Fruit fly (Drosophila melanogaster): ENCODE results near the gene Spn.

- TF ChIP-seq schlank (tag; optimal IDR thresholded peaks at IDR 0.05): no peak
- no peak for TF ChIP-seq Bgb (GFP tag; IDR thresholded peaks at IDR 0.05; ENCODE audit: partially characterized antibody)
- TF ChIP-seq jumu (GFP tag; optimal IDR thresholded peaks at IDR 0.05): no peak
- TF ChIP-seq CG17361 (GFP tag; IDR thresholded peaks at IDR 0.05): no peak
- TF ChIP-seq btn (GFP tag; optimal IDR thresholded peaks at IDR 0.05): no peak
- TF ChIP-seq wdn (GFP tag; IDR thresholded peaks at IDR 0.05): no peak
- no peak for TF ChIP-seq BtbVII (GFP tag; optimal IDR thresholded peaks at IDR 0.05)
- no peak for TF ChIP-seq cad (GFP tag; optimal IDR thresholded peaks at IDR 0.05)
- TF ChIP-seq CG12769 (tag; optimal IDR thresholded peaks at IDR 0.05): no peak
- no peak for TF ChIP-seq Tbp (GFP tag; optimal IDR thresholded peaks at IDR 0.05)
- TF ChIP-seq stwl (tag; optimal IDR thresholded peaks at IDR 0.05): no peak
- no peak for TF ChIP-seq CG2129 (GFP tag; IDR thresholded peaks at IDR 0.05; ENCODE audit: partially characterized antibody)
These were observed 65.5 kb downstream of the Spn start, which contains the start of gene CG1146 for dm6 chr3L:2488634-2489033.
